Fruit fly (Drosophila melanogaster): ENCODE measurements around the gene CG1236.

CG1236 gene

DNA sequence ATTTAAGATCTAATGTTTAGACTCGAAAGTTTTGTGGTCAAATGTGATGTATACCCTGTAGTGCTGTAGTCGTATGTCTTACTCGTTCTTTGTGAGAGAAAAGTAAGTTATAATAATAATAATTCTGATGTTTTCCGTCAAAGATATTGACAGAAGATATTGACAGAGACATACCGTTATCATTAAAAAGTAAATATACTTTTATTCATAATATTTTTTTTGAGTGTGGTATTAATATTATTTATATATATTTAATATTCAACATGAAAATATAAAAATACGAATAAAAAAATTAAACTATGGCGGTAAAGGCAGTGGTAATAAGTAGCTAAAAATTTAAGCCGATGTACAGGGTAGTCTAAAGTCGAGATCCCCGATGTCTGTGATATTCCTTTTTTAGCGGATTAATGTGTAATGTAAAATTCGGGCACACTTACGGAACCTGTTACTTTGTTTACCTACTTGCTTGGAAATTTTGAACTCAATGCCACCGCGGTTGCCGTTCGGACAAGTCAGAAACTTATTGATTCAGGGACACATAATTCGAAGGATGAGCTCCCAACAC, at the start of gene CG1236, which contains the start of gene CG2100 (continued):
- peak; percentile 87 for TF ChIP-seq CG1602 (GFP tag; optimal IDR thresholded peaks at IDR 0.05)
- TF ChIP-seq CG10147 (GFP tag; optimal IDR thresholded peaks at IDR 0.05) = peak; percentile 81
- TF ChIP-seq Optix (GFP tag; IDR thresholded peaks at IDR 0.05) = peak; percentile 26; the same call in 1 of the 3 replicates
- peak; percentile 95 for TF ChIP-seq row (GFP tag; IDR thresholded peaks at IDR 0.05)
- TF ChIP-seq CG15011 (GFP tag; optimal IDR thresholded peaks at IDR 0.05) = no peak
- peak; percentile 47 for TF ChIP-seq Lhr (GFP tag; optimal IDR thresholded peaks at IDR 0.05)
- peak; percentile 70 for TF ChIP-seq CG30020 (tag; optimal IDR thresholded peaks at IDR 0.05)
- TF ChIP-seq CG18262 (tag; optimal IDR thresholded peaks at IDR 0.05) = peak; percentile 94
- no peak for TF ChIP-seq Sin3A (optimal IDR thresholded peaks at IDR 0.05)
- TF ChIP-seq al (GFP tag; IDR thresholded peaks at IDR 0.05) = peak; percentile 75
- peak; percentile 74 for TF ChIP-seq CG9932 (GFP tag; IDR thresholded peaks at IDR 0.05)
- TF ChIP-seq Asciz (GFP tag; optimal IDR thresholded peaks at IDR 0.05) = peak; percentile 77
- peak; percentile 46; the same call in 1 of the 2 replicates for TF ChIP-seq cas (GFP tag; IDR thresholded peaks at IDR 0.05)
- peak; percentile 91 for TF ChIP-seq bcd (GFP tag; optimal IDR thresholded peaks at IDR 0.05)
- TF ChIP-seq CG11456 (GFP tag; IDR thresholded peaks at IDR 0.05) = peak; percentile 81
- TF ChIP-seq dpn (GFP tag; optimal IDR thresholded peaks at IDR 0.05) = peak; percentile 51 to 84
- TF ChIP-seq CG12391 (tag; optimal IDR thresholded peaks at IDR 0.05) = peak; percentile 94
- TF ChIP-seq Stat92E (GFP tag; optimal IDR thresholded peaks at IDR 0.05) = peak in 1 of 3 experiments; percentile 54
- TF ChIP-seq CG7839 (tag; optimal IDR thresholded peaks at IDR 0.05) = peak; percentile 92
- TF ChIP-seq stwl (tag; optimal IDR thresholded peaks at IDR 0.05) = peak; percentile 36
- TF ChIP-seq CoRest (tag; optimal IDR thresholded peaks at IDR 0.05) = peak; percentile 93
- no peak for TF ChIP-seq Tbp (GFP tag; optimal IDR thresholded peaks at IDR 0.05)
- no peak; the same call in 2 of the 3 replicates for TF ChIP-seq mld (GFP tag; IDR thresholded peaks at IDR 0.05; ENCODE audit: partially characterized antibody)
- peak; percentile 85 for TF ChIP-seq NfI (GFP tag; optimal IDR thresholded peaks at IDR 0.05)
- TF ChIP-seq zfh2 (GFP tag; optimal IDR thresholded peaks at IDR 0.05) = peak; percentile 30
- peak; percentile 28 for TF ChIP-seq pzg (GFP tag; optimal IDR thresholded peaks at IDR 0.05)
- peak; percentile 95 for TF ChIP-seq CG31441 (GFP tag; IDR thresholded peaks at IDR 0.05)
- TF ChIP-seq sim (GFP tag; IDR thresholded peaks at IDR 0.05) = 0 out of 2 replicates have a peak, but pooled peaks have one; percentile 15
- peak; percentile 35 for TF ChIP-seq CG3065 (GFP tag; optimal IDR thresholded peaks at IDR 0.05)
- TF ChIP-seq CG1647 (GFP tag; optimal IDR thresholded peaks at IDR 0.05) = peak; percentile 8
- TF ChIP-seq pita (GFP tag; optimal IDR thresholded peaks at IDR 0.05) = no peak
- TF ChIP-seq amos (GFP tag; IDR thresholded peaks at IDR 0.05; ENCODE audit: partially characterized antibody) = no peak
- 0 out of 2 replicates have a peak, but pooled peaks have one; percentile 19 for TF ChIP-seq peb (GFP tag; IDR thresholded peaks at IDR 0.05)
- TF ChIP-seq bab2 (GFP tag; optimal IDR thresholded peaks at IDR 0.05) = peak; percentile 26
- no peak for TF ChIP-seq bbx (GFP tag; IDR thresholded peaks at IDR 0.05; ENCODE audit: partially characterized antibody)
- peak; percentile 76 for TF ChIP-seq Fer3 (tag; optimal IDR thresholded peaks at IDR 0.05)
- TF ChIP-seq CG13123 (GFP tag; optimal IDR thresholded peaks at IDR 0.05) = peak; percentile 27
- peak; percentile 71 for TF ChIP-seq Deaf1 (tag; optimal IDR thresholded peaks at IDR 0.05)
- peak; percentile 10 for TF ChIP-seq CG17802 (tag; optimal IDR thresholded peaks at IDR 0.05)
- TF ChIP-seq tin (GFP tag; optimal IDR thresholded peaks at IDR 0.05) = peak; percentile 82
- TF ChIP-seq CG1792 (GFP tag; optimal IDR thresholded peaks at IDR 0.05) = peak; percentile 7
- peak; percentile 62 for TF ChIP-seq ab (GFP tag; optimal IDR thresholded peaks at IDR 0.05)
- peak; percentile 88 for TF ChIP-seq odd (GFP tag; optimal IDR thresholded peaks at IDR 0.05)
- no peak for TF ChIP-seq Trl (optimal IDR thresholded peaks at IDR 0.05)
- peak; percentile 14 for TF ChIP-seq Trl (GFP tag; optimal IDR thresholded peaks at IDR 0.05)
- TF ChIP-seq CG30403 (GFP tag; optimal IDR thresholded peaks at IDR 0.05) = peak; percentile 84
- no peak for TF ChIP-seq ash1 (GFP tag; optimal IDR thresholded peaks at IDR 0.05)
- TF ChIP-seq ewg (GFP tag; optimal IDR thresholded peaks at IDR 0.05) = peak; percentile 79
- TF ChIP-seq caup (GFP tag; optimal IDR thresholded peaks at IDR 0.05; ENCODE audit: severe bottlenecking) = peak; percentile 88
- TF ChIP-seq Fer1 (GFP tag; optimal IDR thresholded peaks at IDR 0.05) = peak; percentile 81

All from whole organism, embryonic.